Worm (Caenorhabditis elegans): Measurements from ENCODE around the gene cept-1.
A peak's percentile ranks its signal among the peaks of the same experiment; 100 is the strongest.

The cept-1 gene

ce11 chrX:12761778-12762177 lies at the start of gene cept-1:
Gene cept-1 (plus strand): TSS chrX:12762078.
- TF ChIP-seq snpc-4 (tag; optimal IDR thresholded peaks at IDR 0.05): no peak
- no peak for TF ChIP-seq snu-23 (GFP tag; optimal IDR thresholded peaks at IDR 0.05)
- no peak for TF ChIP-seq ets-5 (GFP tag; IDR thresholded peaks at IDR 0.05)
- no peak for TF ChIP-seq fkh-8 (tag; optimal IDR thresholded peaks at IDR 0.05)
- TF ChIP-seq nhr-84 (tag; optimal IDR thresholded peaks at IDR 0.05): no peak
- no peak for TF ChIP-seq egl-27 (tag; optimal IDR thresholded peaks at IDR 0.05)
- TF ChIP-seq swsn-7 (tag; optimal IDR thresholded peaks at IDR 0.05): no peak

ce11 chrX:12712353-12712752 lies 49.5 kb upstream of the cept-1 start, which contains the start of gene rgs-2:
Gene rgs-2 (plus strand): TSS chrX:12712653.
- TF ChIP-seq alr-1 (tag; optimal IDR thresholded peaks at IDR 0.05; ENCODE audit: borderline replicate concordance): no peak
- TF ChIP-seq lin-14 (GFP tag; optimal IDR thresholded peaks at IDR 0.05): peak; percentile 3

ce11 chrX:12713014-12713413 lies 48.9 kb upstream of the cept-1 start:
- TF ChIP-seq lin-15B (tag; optimal IDR thresholded peaks at IDR 0.05): no peak
- peak; percentile 8 for TF ChIP-seq fos-1 (tag; optimal IDR thresholded peaks at IDR 0.05)
- TF ChIP-seq nhr-47 (tag; optimal IDR thresholded peaks at IDR 0.05): peak; percentile 40
- TF ChIP-seq nhr-19 (GFP tag; conservative IDR thresholded peaks at IDR 0.05): no peak
- no peak for TF ChIP-seq C16A3.4 (tag; optimal IDR thresholded peaks at IDR 0.05)
- no peak for TF ChIP-seq pqm-1 (tag; optimal IDR thresholded peaks at IDR 0.05)
- TF ChIP-seq nhr-84 (tag; optimal IDR thresholded peaks at IDR 0.05): no peak
- TF ChIP-seq lin-35 (GFP tag; optimal IDR thresholded peaks at IDR 0.05): no peak
- no peak for TF ChIP-seq nhr-12 (tag; optimal IDR thresholded peaks at IDR 0.05)
- TF ChIP-seq elt-2 (tag; optimal IDR thresholded peaks at IDR 0.05): no peak
- TF ChIP-seq mab-9 (GFP tag; IDR thresholded peaks at IDR 0.05): no peak
- TF ChIP-seq nhr-71 (tag; optimal IDR thresholded peaks at IDR 0.05): peak; percentile 29
- peak; percentile 94 for TF ChIP-seq dsc-1 (tag; optimal IDR thresholded peaks at IDR 0.05)
- peak; percentile 76 for TF ChIP-seq lin-14 (GFP tag; optimal IDR thresholded peaks at IDR 0.05)
- TF ChIP-seq sup-37 (GFP tag; optimal IDR thresholded peaks at IDR 0.05): no peak
- peak in 1 of 2 experiments; percentile 14 for TF ChIP-seq lsy-2 (tag; optimal IDR thresholded peaks at IDR 0.05)
- TF ChIP-seq ceh-8 (GFP tag; optimal IDR thresholded peaks at IDR 0.05): no peak
- no peak for TF ChIP-seq fkh-8 (tag; optimal IDR thresholded peaks at IDR 0.05)
- no peak for TF ChIP-seq C34B4.2 (tag; optimal IDR thresholded peaks at IDR 0.05)
- TF ChIP-seq dpl-1 (GFP tag; optimal IDR thresholded peaks at IDR 0.05): no peak
- no peak for TF ChIP-seq nhr-28 (tag; optimal IDR thresholded peaks at IDR 0.05)
- no peak for TF ChIP-seq efl-1 (optimal IDR thresholded peaks at IDR 0.05)
- no peak for TF ChIP-seq efl-1 (GFP tag; optimal IDR thresholded peaks at IDR 0.05 in 1 of 2)
- TF ChIP-seq unc-86 (tag; optimal IDR thresholded peaks at IDR 0.05): no peak
- no peak for TF ChIP-seq alr-1 (tag; optimal IDR thresholded peaks at IDR 0.05; ENCODE audit: borderline replicate concordance)
- TF ChIP-seq fkh-4 (tag; optimal IDR thresholded peaks at IDR 0.05; ENCODE audit: borderline replicate concordance): peak; percentile 46
- TF ChIP-seq mef-2 (tag; optimal IDR thresholded peaks at IDR 0.05): no peak
- no peak for TF ChIP-seq ama-1 (optimal IDR thresholded peaks at IDR 0.05)
- TF ChIP-seq tlp-1 (tag; optimal IDR thresholded peaks at IDR 0.05): no peak
- TF ChIP-seq egl-27 (tag; optimal IDR thresholded peaks at IDR 0.05): no peak
- TF ChIP-seq ets-5 (GFP tag; IDR thresholded peaks at IDR 0.05): no peak
- TF ChIP-seq ceh-63 (GFP tag; optimal IDR thresholded peaks at IDR 0.05): no peak
- no peak for TF ChIP-seq fkh-10 (GFP tag; optimal IDR thresholded peaks at IDR 0.05)
- TF ChIP-seq snu-23 (GFP tag; optimal IDR thresholded peaks at IDR 0.05): peak; percentile 15
- no peak for TF ChIP-seq lin-13 (GFP tag; optimal IDR thresholded peaks at IDR 0.05)
- TF ChIP-seq nhr-76 (tag; optimal IDR thresholded peaks at IDR 0.05): no peak
- no peak for TF ChIP-seq xbp-1 (tag; optimal IDR thresholded peaks at IDR 0.05)
- no peak for TF ChIP-seq tbx-2 (tag; optimal IDR thresholded peaks at IDR 0.05)
- TF ChIP-seq nhr-85 (tag): no peak
- no peak for TF ChIP-seq unc-62 (GFP tag; optimal IDR thresholded peaks at IDR 0.05)
- no peak for TF ChIP-seq blmp-1 (tag; optimal IDR thresholded peaks at IDR 0.05)
- no peak for TF ChIP-seq nhr-237 (tag; optimal IDR thresholded peaks at IDR 0.05)
- no peak for TF ChIP-seq egl-13 (tag; optimal IDR thresholded peaks at IDR 0.05)
- TF ChIP-seq Y116A8C.19 (tag; optimal IDR thresholded peaks at IDR 0.05; ENCODE audit: borderline replicate concordance): no peak

Measured in whole organism, L1 larva.